Worm (Caenorhabditis elegans) whole organism, early embryonic: ENCODE data around the gene btb-16.

Source experiments
- B0310.2 ChIP-seq: sonication (generic microtip); optimal IDR thresholded peaks from 2 replicates; lab custom pipeline; 2016; ENCODE audit warnings: mild to moderate bottlenecking, missing genetic modification characterization, missing compliant biosample characterization
- F13C5.2 ChIP-seq: sonication (generic microtip); optimal IDR thresholded peaks from 2 replicates; lab custom pipeline; 2017; ENCODE audit warnings: mild to moderate bottlenecking, missing genetic modification characterization, inconsistent platforms, missing compliant biosample characterization
- aly-1 ChIP-seq: sonication (generic microtip); optimal IDR thresholded peaks from 2 replicates; lab custom pipeline; 2016; ENCODE audit warnings: missing genetic modification characterization, missing compliant biosample characterization
- ama-1 ChIP-seq: fragments of 150-350 bp; optimal IDR thresholded peaks from 2 replicates; lab custom pipeline; 2014
- ceh-13 ChIP-seq: fragments of 200-800 bp; sonication (Bioruptor generic); optimal IDR thresholded peaks from 2 replicates; lab custom pipeline; 2018; ENCODE audit warnings: mild to moderate bottlenecking, missing genetic modification characterization, missing compliant biosample characterization
- ceh-36 ChIP-seq: sonication (generic microtip); optimal IDR thresholded peaks from 2 replicates; lab custom pipeline; 2016; ENCODE audit warnings: missing genetic modification characterization, inconsistent platforms, missing compliant biosample characterization
- ets-7 ChIP-seq: sonication (generic microtip); optimal IDR thresholded peaks from 2 replicates; lab custom pipeline; 2016; ENCODE audit warnings: missing genotype, missing genetic modification characterization, missing compliant biosample characterization
- flt-1 ChIP-seq: fragments of 200-800 bp; sonication (Bioruptor generic); IDR thresholded peaks from 2 replicates; pipeline ENCODE4 v1.3.6; 2022; ENCODE audit warnings: missing genetic modification characterization, missing compliant biosample characterization
- hmbx-1 ChIP-seq: sonication (generic microtip); optimal IDR thresholded peaks from 2 replicates; lab custom pipeline; 2016; ENCODE audit warnings: mild to moderate bottlenecking, missing genetic modification characterization, missing compliant biosample characterization
- hmg-4 ChIP-seq: fragments of 200-800 bp; sonication (Bioruptor generic); optimal IDR thresholded peaks from 2 replicates; lab custom pipeline; 2018; ENCODE audit warnings: mild to moderate bottlenecking, missing genetic modification characterization, missing compliant biosample characterization
- hnd-1 ChIP-seq: sonication (generic microtip); optimal IDR thresholded peaks from 2 replicates; lab custom pipeline; 2016; ENCODE audit warnings: missing genetic modification characterization, missing compliant biosample characterization
- pes-1 ChIP-seq: fragments of 200-800 bp; sonication (Bioruptor generic); IDR thresholded peaks from 2 replicates; pipeline ENCODE4 v1.3.6; 2022; ENCODE audit warnings: missing genetic modification reagents, missing genetic modification characterization, missing compliant biosample characterization
- scrt-1 ChIP-seq: fragments of 200-800 bp; sonication (Bioruptor generic); IDR thresholded peaks from 2 replicates; pipeline ENCODE4 v1.3.6; 2022; ENCODE audit warnings: missing genetic modification characterization, missing compliant biosample characterization
- sea-1 ChIP-seq: fragments of 200-800 bp; sonication (Bioruptor generic); conservative IDR thresholded peaks from 2 replicates; pipeline ENCODE4 v1.3.6; 2022; ENCODE audit warnings: missing genetic modification characterization, missing compliant biosample characterization
- tbx-11 ChIP-seq: fragments of 200-800 bp; sonication (Bioruptor generic); IDR thresholded peaks from 2 replicates; pipeline ENCODE4 v1.3.6; 2022; ENCODE audit warnings: missing genetic modification characterization, missing compliant biosample characterization
- tbx-37 ChIP-seq: fragments of 200-800 bp; sonication (Bioruptor generic); conservative IDR thresholded peaks from 2 replicates; pipeline ENCODE4 v1.3.6; 2022; ENCODE audit warnings: missing genetic modification reagents, missing genetic modification characterization, missing compliant biosample characterization
- tra-4 ChIP-seq: sonication (generic microtip); optimal IDR thresholded peaks from 2 replicates; lab custom pipeline; 2017; ENCODE audit warnings: missing genetic modification characterization, missing compliant biosample characterization

The btb-16 gene

ce11 chrII:3259254-3259653 lies 37.4 kb upstream of the btb-16 start, which contains the start of gene gcy-19:
TSS of gene gcy-19 (minus strand) at chrII:3259354.
- TF ChIP-seq B0310.2 (tag; lab: Kevin White, UChicago): no peak
- no peak for TF ChIP-seq ama-1 (lab: Kevin White, UChicago)
- TF ChIP-seq ets-7 (tag; lab: Kevin White, UChicago): no peak
- no peak for TF ChIP-seq scrt-1 (GFP tag; lab: Robert Waterston, UW)
- TF ChIP-seq ceh-36 (tag; lab: Kevin White, UChicago): no peak
- TF ChIP-seq flt-1 (GFP tag; lab: Robert Waterston, UW): no peak
- no peak for TF ChIP-seq hnd-1 (tag; lab: Kevin White, UChicago)
- TF ChIP-seq ceh-13 (GFP tag; lab: Kevin White, UChicago): no peak
- TF ChIP-seq aly-1 (tag; lab: Kevin White, UChicago): no peak
- TF ChIP-seq tra-4 (tag; lab: Kevin White, UChicago): no peak
- TF ChIP-seq sea-1: no peak
- no peak for TF ChIP-seq hmbx-1
- no peak for TF ChIP-seq tbx-37 (GFP tag; lab: Robert Waterston, UW)

DNA sequence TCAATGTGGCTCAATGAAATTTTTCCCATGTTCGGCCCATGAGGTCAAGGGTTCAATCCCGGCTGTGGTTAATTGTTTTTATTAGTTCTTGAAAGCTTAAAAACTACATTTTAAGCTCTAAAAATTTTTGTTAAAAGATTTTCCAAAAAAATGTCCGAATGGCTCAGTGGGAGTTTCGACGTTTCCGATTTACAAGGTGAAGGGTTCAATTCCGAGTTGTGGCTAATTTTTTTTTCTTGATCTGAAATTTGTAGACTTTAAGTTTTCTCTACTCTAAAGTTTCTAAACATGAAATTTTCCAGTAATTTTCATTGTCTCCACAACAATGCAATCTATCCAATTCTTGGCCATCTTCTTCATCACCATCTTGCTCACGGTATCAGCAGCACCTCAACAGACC lies 34.2 kb upstream of the btb-16 start, which contains the start of gene F02E11.2:
Gene F02E11.2, plus strand, starts transcription at position 301 of the 400 bp plus-strand sequence.
- TF ChIP-seq tbx-11 (GFP tag; lab: Robert Waterston, UW) (no peak), B0310.2 (tag; lab: Kevin White, UChicago) (no peak), F13C5.2 (no peak), scrt-1 (GFP tag; lab: Robert Waterston, UW) (no peak), tra-4 (tag; lab: Kevin White, UChicago) (no peak), flt-1 (GFP tag; lab: Robert Waterston, UW) (no peak), aly-1 (tag; lab: Kevin White, UChicago) (no peak), hnd-1 (tag; lab: Kevin White, UChicago) (no peak), tbx-37 (GFP tag; lab: Robert Waterston, UW) (no peak), ceh-13 (GFP tag; lab: Kevin White, UChicago) (no peak), pes-1 (no peak), ama-1 (lab: Kevin White, UChicago) (no peak), ceh-36 (tag; lab: Kevin White, UChicago) (no peak), hmg-4 (GFP tag; lab: Kevin White, UChicago) (no peak), hmbx-1 (no peak), sea-1 (no peak), ets-7 (tag; lab: Kevin White, UChicago) (no peak)

- TF ChIP-seq tbx-11 (GFP tag; lab: Robert Waterston, UW) (no peak), ama-1 (lab: Kevin White, UChicago) (no peak), hmbx-1 (no peak), ets-7 (tag; lab: Kevin White, UChicago) (no peak), ceh-36 (tag; lab: Kevin White, UChicago) (no peak), sea-1 (no peak), F13C5.2 (no peak), hnd-1 (tag; lab: Kevin White, UChicago) (no peak), tra-4 (tag; lab: Kevin White, UChicago) (no peak), hmg-4 (GFP tag; lab: Kevin White, UChicago) (no peak), pes-1 (no peak), ceh-13 (GFP tag; lab: Kevin White, UChicago) (no peak), scrt-1 (GFP tag; lab: Robert Waterston, UW) (no peak), flt-1 (GFP tag; lab: Robert Waterston, UW) (no peak), B0310.2 (tag; lab: Kevin White, UChicago) (no peak), aly-1 (tag; lab: Kevin White, UChicago) (no peak), tbx-37 (GFP tag; lab: Robert Waterston, UW) (no peak)
Observed at ce11 chrII:3264704-3265103, 32.0 kb upstream of the btb-16 start.

DNA sequence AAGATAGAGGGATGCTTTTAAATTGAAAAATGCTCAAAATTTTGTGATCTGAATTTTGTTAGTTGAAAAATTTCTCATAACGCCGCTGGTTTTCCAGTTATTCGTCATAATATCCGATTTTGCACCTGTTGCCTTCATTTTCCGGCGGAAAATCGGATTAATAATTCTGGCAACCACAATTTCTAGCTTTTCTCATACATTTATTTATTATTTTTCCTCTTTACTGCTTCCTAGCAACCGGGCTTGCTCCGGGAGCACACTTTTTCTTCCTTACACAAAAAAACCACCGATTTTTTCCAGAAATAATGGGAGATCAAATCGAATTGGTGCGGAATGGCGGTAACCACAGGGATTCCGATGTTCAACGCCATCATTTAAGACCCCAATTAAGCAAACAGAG lies 29.3 kb upstream of the btb-16 start, which contains the start of gene F02E11.7:
Gene F02E11.7, plus strand, starts transcription at position 301 of the 400 bp plus-strand sequence.
- no peak for TF ChIP-seq tbx-11 (GFP tag; lab: Robert Waterston, UW)
- no peak for TF ChIP-seq flt-1 (GFP tag; lab: Robert Waterston, UW)
- no peak for TF ChIP-seq sea-1

ce11 chrII:3267815-3268214 lies 28.9 kb upstream of the btb-16 start:
- TF ChIP-seq ceh-36 (tag; lab: Kevin White, UChicago) (no peak), hmbx-1 (no peak), tra-4 (tag; lab: Kevin White, UChicago) (no peak), aly-1 (tag; lab: Kevin White, UChicago) (no peak), ets-7 (tag; lab: Kevin White, UChicago) (no peak), B0310.2 (tag; lab: Kevin White, UChicago) (no peak), scrt-1 (GFP tag; lab: Robert Waterston, UW) (0 out of 2 replicates have a peak, but pooled peaks have one; percentile 19), sea-1 (no peak), ceh-13 (GFP tag; lab: Kevin White, UChicago) (peak; percentile 49), hnd-1 (tag; lab: Kevin White, UChicago) (peak; percentile 1), pes-1 (peak; percentile 82), hmg-4 (GFP tag; lab: Kevin White, UChicago) (no peak), tbx-11 (GFP tag; lab: Robert Waterston, UW) (peak; percentile 58), flt-1 (GFP tag; lab: Robert Waterston, UW) (peak; percentile 60; the same call in 1 of the 2 replicates), tbx-37 (GFP tag; lab: Robert Waterston, UW) (no peak), F13C5.2 (no peak), ama-1 (lab: Kevin White, UChicago) (no peak)

- TF ChIP-seq flt-1 (GFP tag; lab: Robert Waterston, UW): no peak
- no peak for TF ChIP-seq aly-1 (tag; lab: Kevin White, UChicago)
- TF ChIP-seq tbx-11 (GFP tag; lab: Robert Waterston, UW): no peak
- TF ChIP-seq tra-4 (tag; lab: Kevin White, UChicago): no peak
- TF ChIP-seq B0310.2 (tag; lab: Kevin White, UChicago): no peak
- no peak for TF ChIP-seq ets-7 (tag; lab: Kevin White, UChicago)
- no peak for TF ChIP-seq sea-1
- TF ChIP-seq ama-1 (lab: Kevin White, UChicago): no peak
- no peak for TF ChIP-seq hmg-4 (GFP tag; lab: Kevin White, UChicago)
- TF ChIP-seq hmbx-1: no peak
- TF ChIP-seq pes-1: no peak
- no peak for TF ChIP-seq scrt-1 (GFP tag; lab: Robert Waterston, UW)
Observed at ce11 chrII:3270598-3270997, 26.1 kb upstream of the btb-16 start.

DNA sequence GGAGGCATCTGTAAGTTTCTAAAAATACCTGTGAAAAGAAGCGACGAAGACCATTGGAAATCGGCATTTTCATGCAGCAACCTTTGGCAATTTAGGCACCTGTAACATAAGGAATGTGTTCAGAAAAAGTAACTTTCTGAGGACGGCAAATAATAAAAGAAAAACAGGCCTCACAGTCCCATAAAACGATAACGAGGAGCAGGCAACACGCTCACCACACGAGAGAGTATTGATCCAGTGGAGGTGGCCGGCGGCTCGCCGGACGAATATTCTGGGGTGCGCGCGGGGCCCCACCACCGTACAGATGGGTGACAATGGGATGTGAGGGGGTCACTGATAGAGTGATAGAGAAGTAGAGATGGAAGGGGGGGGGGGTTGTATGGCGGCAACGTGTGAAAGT lies 21.8 kb upstream of the btb-16 start, which contains the start of gene F02E11.3:
Gene F02E11.3, minus strand, starts transcription at position 101 of the 400 bp plus-strand sequence.
- no peak for TF ChIP-seq tra-4 (tag; lab: Kevin White, UChicago)
- no peak for TF ChIP-seq ceh-13 (GFP tag; lab: Kevin White, UChicago)
- TF ChIP-seq hnd-1 (tag; lab: Kevin White, UChicago): no peak
